Worm (Caenorhabditis elegans): ENCODE data around the gene T19C9.8.

T19C9.8 gene

ce11 chrV:17225389-17225788 is 13.5 kb upstream of the T19C9.8 start, which contains the start of gene scl-25:
Gene scl-25, plus strand, starts transcription at chrV:17225689.
- TF ChIP-seq npax-4 (tag; optimal IDR thresholded peaks at IDR 0.05) (no peak), pqm-1 (tag; optimal IDR thresholded peaks at IDR 0.05) (no peak), unc-42 (tag; optimal IDR thresholded peaks at IDR 0.05) (no peak), gmeb-2 (tag; optimal IDR thresholded peaks at IDR 0.05) (no peak), madf-2 (tag; optimal IDR thresholded peaks at IDR 0.05) (no peak), unc-86 (tag; optimal IDR thresholded peaks at IDR 0.05) (no peak), fkh-10 (GFP tag; optimal IDR thresholded peaks at IDR 0.05) (no peak), C38D4.7 (GFP tag; optimal IDR thresholded peaks at IDR 0.05) (no peak)

- TF ChIP-seq unc-55 (GFP tag; optimal IDR thresholded peaks at IDR 0.05) (no peak), odd-2 (tag; optimal IDR thresholded peaks at IDR 0.05) (no peak), ceh-34 (tag; optimal IDR thresholded peaks at IDR 0.05) (no peak), ama-1 (optimal IDR thresholded peaks at IDR 0.05) (no peak), elt-2 (tag; optimal IDR thresholded peaks at IDR 0.05) (no peak), pax-1 (tag; optimal IDR thresholded peaks at IDR 0.05) (no peak), ceh-6 (GFP tag; optimal IDR thresholded peaks at IDR 0.05) (no peak), Y22D7AL.16 (tag; optimal IDR thresholded peaks at IDR 0.05) (no peak), elt-4 (tag; optimal IDR thresholded peaks at IDR 0.05) (no peak), F13H6.1 (tag; optimal IDR thresholded peaks at IDR 0.05) (no peak)
Measured at ce11 chrV:17226119-17226518, 12.8 kb upstream of the T19C9.8 start, which contains the start of gene srh-112. Gene srh-112, minus strand, starts transcription at chrV:17226219.

ce11 chrV:17232403-17232802 is 6.5 kb upstream of the T19C9.8 start:
- TF ChIP-seq K02D7.2 (tag; optimal IDR thresholded peaks at IDR 0.05) (no peak), eyg-1 (tag; optimal IDR thresholded peaks at IDR 0.05) (no peak), unc-55 (GFP tag; optimal IDR thresholded peaks at IDR 0.05) (no peak), lin-11 (tag; optimal IDR thresholded peaks at IDR 0.05) (no peak), madf-2 (tag; optimal IDR thresholded peaks at IDR 0.05) (no peak), pag-3 (tag; optimal IDR thresholded peaks at IDR 0.05; ENCODE audit: borderline replicate concordance) (no peak)

ce11 chrV:17236345-17236744 is 2.6 kb upstream of the T19C9.8 start, which contains the start of gene T19C9.10:
Gene T19C9.10, plus strand, starts transcription at chrV:17236592.
- TF ChIP-seq nhr-11 (tag; optimal IDR thresholded peaks at IDR 0.05) (no peak), zip-5 (tag; optimal IDR thresholded peaks at IDR 0.05) (no peak)

- no peak for TF ChIP-seq lin-11 (tag; optimal IDR thresholded peaks at IDR 0.05)
- TF ChIP-seq lim-6 (tag; optimal IDR thresholded peaks at IDR 0.05) = no peak
- TF ChIP-seq fkh-10 (GFP tag; optimal IDR thresholded peaks at IDR 0.05) = no peak
- no peak for TF ChIP-seq C38D4.7 (GFP tag; optimal IDR thresholded peaks at IDR 0.05)
- TF ChIP-seq nhr-11 (tag; optimal IDR thresholded peaks at IDR 0.05) = no peak
- no peak for TF ChIP-seq ama-1 (optimal IDR thresholded peaks at IDR 0.05)
- no peak for TF ChIP-seq sox-2 (GFP tag; IDR thresholded peaks at IDR 0.05)
- TF ChIP-seq pros-1 (tag; optimal IDR thresholded peaks at IDR 0.05) = no peak
- no peak for TF ChIP-seq hlh-13 (GFP tag; optimal IDR thresholded peaks at IDR 0.05)
- TF ChIP-seq ref-2 (tag; optimal IDR thresholded peaks at IDR 0.05) = no peak
- TF ChIP-seq hlh-15 (tag; optimal IDR thresholded peaks at IDR 0.05) = no peak
- TF ChIP-seq fkh-6 (tag; optimal IDR thresholded peaks at IDR 0.05) = no peak
- no peak for TF ChIP-seq unc-42 (tag; optimal IDR thresholded peaks at IDR 0.05)
- TF ChIP-seq ceh-48 (tag; optimal IDR thresholded peaks at IDR 0.05) = no peak
- TF ChIP-seq npax-4 (tag; optimal IDR thresholded peaks at IDR 0.05) = no peak
- TF ChIP-seq fax-1 (tag; optimal IDR thresholded peaks at IDR 0.05) = no peak
Measured at ce11 chrV:17240579-17241277, 1.8 kb downstream of the T19C9.8 start.

- TF ChIP-seq elt-2 (tag; optimal IDR thresholded peaks at IDR 0.05) (peak; percentile 32), zip-5 (tag; optimal IDR thresholded peaks at IDR 0.05) (no peak)
Measured at ce11 chrV:17241278-17241661, 2.4 kb downstream of the T19C9.8 start.

Measured in whole organism, late embryonic.